Worm (Caenorhabditis elegans) whole organism, young adult: ENCODE measurements around the gene F43C1.5.
A peak's percentile ranks its signal among the peaks of the same experiment; 100 is the strongest.

Experiments
- B0035.1 ChIP-seq: sonication (generic microtip); optimal IDR thresholded peaks from 2 replicates; lab custom pipeline; 2016; ENCODE audit warnings: missing genetic modification characterization, mild to moderate bottlenecking, missing compliant biosample characterization, missing genotype, missing genetic modification reagents
- B0261.1 ChIP-seq: sonication (generic microtip); optimal IDR thresholded peaks from 2 replicates; lab custom pipeline; 2016; ENCODE audit warnings: mild to moderate bottlenecking, missing genetic modification characterization, moderate library complexity, missing compliant biosample characterization
- D2030.7 ChIP-seq: fragments of 200-800 bp; sonication (Bioruptor generic); IDR thresholded peaks from 2 replicates; pipeline ENCODE4 v1.3.6; 2022; ENCODE audit warnings: missing genetic modification reagents, missing genetic modification characterization, missing compliant biosample characterization
- F10E7.11 ChIP-seq: sonication (generic microtip); optimal IDR thresholded peaks from 2 replicates; lab custom pipeline; 2017; ENCODE audit warnings: mild to moderate bottlenecking, missing genetic modification characterization, moderate library complexity, missing compliant biosample characterization
- F33H1.4 ChIP-seq: fragments of 200-800 bp; sonication (Bioruptor generic); IDR thresholded peaks from 2 replicates; pipeline ENCODE4 v1.3.6; 2022; ENCODE audit warnings: missing genetic modification reagents, missing genetic modification characterization, missing compliant biosample characterization
- F57A8.1 ChIP-seq: fragments of 200-800 bp; sonication (Bioruptor generic); optimal IDR thresholded peaks from 2 replicates; lab custom pipeline; 2018; ENCODE audit warnings: mild to moderate bottlenecking, missing genetic modification characterization, moderate library complexity, missing compliant biosample characterization
- Y67H2A.10 ChIP-seq: fragments of 200-800 bp; sonication (Bioruptor generic); conservative IDR thresholded peaks from 2 replicates; pipeline ENCODE4 v1.3.6; 2022; ENCODE audit warnings: missing genetic modification reagents, missing genetic modification characterization, missing compliant biosample characterization
- Y79H2A.3 ChIP-seq: fragments of 200-800 bp; sonication (Bioruptor generic); conservative IDR thresholded peaks from 2 replicates; pipeline ENCODE4 v1.3.6; 2022; ENCODE audit warnings: missing genetic modification reagents, missing genetic modification characterization, missing compliant biosample characterization
- ZK185.1 ChIP-seq: sonication (generic microtip); optimal IDR thresholded peaks from 2 replicates; lab custom pipeline; 2016; ENCODE audit warnings: mild to moderate bottlenecking, missing genetic modification characterization, missing compliant biosample characterization; ENCODE audit not compliant: poor library complexity, severe bottlenecking
- aptf-3 ChIP-seq: fragments of 200-800 bp; sonication (Bioruptor generic); IDR thresholded peaks from 2 replicates; pipeline ENCODE4 v1.3.6; 2022; ENCODE audit warnings: missing genetic modification characterization, missing compliant biosample characterization
- atf-7 ChIP-seq: sonication (generic microtip); optimal IDR thresholded peaks from 2 replicates; lab custom pipeline; 2017; ENCODE audit warnings: mild to moderate bottlenecking, missing genetic modification characterization, missing compliant biosample characterization
- athp-1 ChIP-seq: sonication (generic microtip); optimal IDR thresholded peaks from 2 replicates; lab custom pipeline; 2017; ENCODE audit warnings: mild to moderate bottlenecking, missing genetic modification characterization, missing compliant biosample characterization
- attf-6 ChIP-seq: fragments of 200-800 bp; sonication (Bioruptor generic); IDR thresholded peaks from 2 replicates; pipeline ENCODE4 v1.3.6; 2022; ENCODE audit warnings: missing genetic modification reagents, missing genetic modification characterization, missing compliant biosample characterization
- bed-2 ChIP-seq: fragments of 200-800 bp; sonication (Bioruptor generic); IDR thresholded peaks from 2 replicates; pipeline ENCODE4 v1.3.6; 2022; ENCODE audit warnings: missing genetic modification reagents, missing genetic modification characterization, missing compliant biosample characterization
- cebp-1 ChIP-seq, 2 experiments: fragments of 200-800 bp in 1 of 2; sonication (Bioruptor generic) in 1 of 2; sonication (generic microtip) in 1 of 2; IDR thresholded peaks in 1 of 2; optimal IDR thresholded peaks in 1 of 2; 2 replicates each; pipeline versions ENCODE4 v1.3.6 to Lab custom; 2017 to 2022; ENCODE audit warnings: missing compliant biosample characterization in 2 of 2, missing genetic modification characterization in 2 of 2, mild to moderate bottlenecking in 1 of 2, missing genetic modification reagents in 1 of 2, moderate library complexity in 1 of 2
- cebp-2 ChIP-seq: fragments of 200-800 bp; sonication (Bioruptor generic); IDR thresholded peaks from 2 replicates; pipeline ENCODE4 v1.3.6; 2022; ENCODE audit warnings: missing genetic modification characterization, missing compliant biosample characterization
- chd-7 ChIP-seq: sonication (generic microtip); optimal IDR thresholded peaks from 2 replicates; lab custom pipeline; 2016; ENCODE audit warnings: mild to moderate bottlenecking, missing genetic modification characterization, moderate library complexity, missing compliant biosample characterization
- dpff-1 ChIP-seq: sonication (generic microtip); optimal IDR thresholded peaks from 2 replicates; lab custom pipeline; 2017; ENCODE audit warnings: mild to moderate bottlenecking, missing genetic modification characterization, missing compliant biosample characterization
- efl-1 ChIP-seq: fragments of 150-350 bp; optimal IDR thresholded peaks from 2 replicates; lab custom pipeline; 2014; ENCODE audit warnings: missing biosample characterization, missing genetic modification reagents, missing genetic modification characterization
- egrh-3 ChIP-seq: fragments of 200-800 bp; sonication (Bioruptor generic); IDR thresholded peaks from 2 replicates; pipeline ENCODE4 v1.3.6; 2022; ENCODE audit warnings: missing genetic modification reagents, missing genetic modification characterization, missing compliant biosample characterization
- fkh-3 ChIP-seq: sonication (generic microtip); optimal IDR thresholded peaks from 2 replicates; lab custom pipeline; 2016; ENCODE audit warnings: mild to moderate bottlenecking, missing genetic modification characterization, missing compliant biosample characterization
- gei-17 ChIP-seq: fragments of 200-800 bp; sonication (Bioruptor generic); optimal IDR thresholded peaks from 2 replicates; lab custom pipeline; 2018; ENCODE audit warnings: mild to moderate bottlenecking, missing genetic modification characterization, missing compliant biosample characterization
- him-1 ChIP-seq: sonication (generic microtip); optimal IDR thresholded peaks from 2 replicates; lab custom pipeline; 2016; ENCODE audit warnings: missing genotype, missing genetic modification reagents, missing genetic modification characterization, missing compliant biosample characterization
- hmg-1.2 ChIP-seq: fragments of 200-800 bp; sonication (Bioruptor generic); IDR thresholded peaks from 2 replicates; pipeline ENCODE4 v1.3.6; 2022; ENCODE audit warnings: missing genetic modification reagents, missing genetic modification characterization, missing compliant biosample characterization
- hsf-1 ChIP-seq: fragments of 200-800 bp; sonication (Bioruptor generic); IDR thresholded peaks from 2 replicates; pipeline ENCODE4 v1.3.6; 2022; ENCODE audit warnings: missing genetic modification reagents, missing genetic modification characterization, missing compliant biosample characterization
- lag-1 ChIP-seq: fragments of 200-800 bp; sonication (Bioruptor generic); IDR thresholded peaks from 2 replicates; pipeline ENCODE4 v1.3.6; 2022; ENCODE audit warnings: missing genetic modification reagents, missing genetic modification characterization, missing compliant biosample characterization
- let-607 ChIP-seq, 2 experiments: fragments of 200-800 bp in 1 of 2; sonication (Bioruptor generic) in 1 of 2; sonication (generic microtip) in 1 of 2; optimal IDR thresholded peaks; 2 replicates each; lab custom pipeline; 2016 to 2018; ENCODE audit warnings: mild to moderate bottlenecking in 2 of 2, missing compliant biosample characterization in 2 of 2, missing genetic modification characterization in 2 of 2, moderate library complexity in 2 of 2, missing genotype in 1 of 2
- lsl-1 ChIP-seq: fragments of 200-800 bp; sonication (Bioruptor generic); optimal IDR thresholded peaks from 2 replicates; lab custom pipeline; 2018; ENCODE audit warnings: mild to moderate bottlenecking, missing genetic modification characterization, moderate library complexity, missing compliant biosample characterization
- lsy-27 ChIP-seq: sonication (generic microtip); optimal IDR thresholded peaks from 2 replicates; lab custom pipeline; 2017; ENCODE audit warnings: missing genetic modification characterization, mild to moderate bottlenecking, missing compliant biosample characterization, antibody characterized with exemption, missing genotype, borderline replicate concordance; ENCODE audit not compliant: insufficient read depth
- madf-10 ChIP-seq: sonication (generic microtip); optimal IDR thresholded peaks from 2 replicates; lab custom pipeline; 2016; ENCODE audit warnings: mild to moderate bottlenecking, missing genetic modification characterization, missing compliant biosample characterization
- madf-6 ChIP-seq: fragments of 200-800 bp; sonication (Bioruptor generic); IDR thresholded peaks from 2 replicates; pipeline ENCODE4 v1.3.6; 2022; ENCODE audit warnings: missing genetic modification reagents, missing genetic modification characterization, missing compliant biosample characterization
- mxl-1 ChIP-seq: sonication (generic microtip); optimal IDR thresholded peaks from 2 replicates; lab custom pipeline; 2016; ENCODE audit warnings: missing genetic modification characterization, missing compliant biosample characterization
- nhr-120 ChIP-seq: fragments of 200-800 bp; sonication (Bioruptor generic); IDR thresholded peaks from 2 replicates; pipeline ENCODE4 v1.3.6; 2022; ENCODE audit warnings: missing genetic modification characterization, missing compliant biosample characterization
- pbrm-1 ChIP-seq: fragments of 200-800 bp; sonication (Bioruptor generic); IDR thresholded peaks from 2 replicates; pipeline ENCODE4 v1.3.6; 2022; ENCODE audit warnings: missing genetic modification reagents, missing genetic modification characterization, missing compliant biosample characterization
- rcor-1 ChIP-seq: fragments of 200-800 bp; sonication (Bioruptor generic); IDR thresholded peaks from 2 replicates; pipeline ENCODE4 v1.3.6; 2022; ENCODE audit warnings: missing genetic modification reagents, missing genetic modification characterization, missing compliant biosample characterization
- snpc-1.1 ChIP-seq: sonication (generic microtip); optimal IDR thresholded peaks from 2 replicates; lab custom pipeline; 2017; ENCODE audit warnings: missing genetic modification characterization, mild to moderate bottlenecking, missing compliant biosample characterization, antibody characterized with exemption, moderate library complexity, missing genotype, missing genetic modification reagents; ENCODE audit not compliant: insufficient read depth
- snpc-1.3 ChIP-seq: sonication (generic microtip); optimal IDR thresholded peaks from 2 replicates; lab custom pipeline; 2017; ENCODE audit warnings: missing genetic modification characterization, mild to moderate bottlenecking, missing compliant biosample characterization, antibody characterized with exemption, moderate library complexity, missing genotype, missing genetic modification reagents; ENCODE audit not compliant: insufficient read depth
- snpc-4 ChIP-seq, 5 experiments: fragments of 150-350 bp in 1 of 5; sonication (generic microtip) in 4 of 5; optimal IDR thresholded peaks; 2 replicates each; lab custom pipeline; 2014 to 2018; ENCODE audit warnings: missing genetic modification characterization in 5 of 5, missing biosample characterization in 3 of 5, antibody characterized with exemption in 2 of 5, mild to moderate bottlenecking in 2 of 5, missing compliant biosample characterization in 2 of 5, missing genotype in 2 of 5, moderate library complexity in 2 of 5, missing genetic modification reagents in 1 of 5
- somi-1 ChIP-seq: fragments of 200-800 bp; sonication (Bioruptor generic); optimal IDR thresholded peaks from 2 replicates; lab custom pipeline; 2018; ENCODE audit warnings: mild to moderate bottlenecking, missing genetic modification characterization, missing compliant biosample characterization
- sptf-2 ChIP-seq: fragments of 200-800 bp; sonication (Bioruptor generic); optimal IDR thresholded peaks from 2 replicates; lab custom pipeline; 2018; ENCODE audit warnings: mild to moderate bottlenecking, missing genetic modification characterization, missing compliant biosample characterization
- unc-130 ChIP-seq: sonication (generic microtip); optimal IDR thresholded peaks from 2 replicates; lab custom pipeline; 2016; ENCODE audit warnings: missing genetic modification reagents, missing genetic modification characterization, missing compliant biosample characterization
- unc-62 ChIP-seq: fragments of 150-350 bp; optimal IDR thresholded peaks from 2 replicates; lab custom pipeline; 2014; ENCODE audit warnings: missing biosample characterization, missing genetic modification reagents, missing genetic modification characterization
- ztf-22 ChIP-seq: fragments of 200-800 bp; sonication (Bioruptor generic); optimal IDR thresholded peaks from 2 replicates; lab custom pipeline; 2018; ENCODE audit warnings: mild to moderate bottlenecking, missing genetic modification characterization, moderate library complexity, missing compliant biosample characterization
- ztf-26 ChIP-seq: sonication (generic microtip); optimal IDR thresholded peaks from 2 replicates; lab custom pipeline; 2017; ENCODE audit warnings: missing genetic modification characterization, missing compliant biosample characterization
- ztf-3 ChIP-seq: fragments of 200-800 bp; sonication (Bioruptor generic); optimal IDR thresholded peaks from 2 replicates; lab custom pipeline; 2018; ENCODE audit warnings: mild to moderate bottlenecking, missing genetic modification characterization, missing compliant biosample characterization

F43C1.5 gene

DNA sequence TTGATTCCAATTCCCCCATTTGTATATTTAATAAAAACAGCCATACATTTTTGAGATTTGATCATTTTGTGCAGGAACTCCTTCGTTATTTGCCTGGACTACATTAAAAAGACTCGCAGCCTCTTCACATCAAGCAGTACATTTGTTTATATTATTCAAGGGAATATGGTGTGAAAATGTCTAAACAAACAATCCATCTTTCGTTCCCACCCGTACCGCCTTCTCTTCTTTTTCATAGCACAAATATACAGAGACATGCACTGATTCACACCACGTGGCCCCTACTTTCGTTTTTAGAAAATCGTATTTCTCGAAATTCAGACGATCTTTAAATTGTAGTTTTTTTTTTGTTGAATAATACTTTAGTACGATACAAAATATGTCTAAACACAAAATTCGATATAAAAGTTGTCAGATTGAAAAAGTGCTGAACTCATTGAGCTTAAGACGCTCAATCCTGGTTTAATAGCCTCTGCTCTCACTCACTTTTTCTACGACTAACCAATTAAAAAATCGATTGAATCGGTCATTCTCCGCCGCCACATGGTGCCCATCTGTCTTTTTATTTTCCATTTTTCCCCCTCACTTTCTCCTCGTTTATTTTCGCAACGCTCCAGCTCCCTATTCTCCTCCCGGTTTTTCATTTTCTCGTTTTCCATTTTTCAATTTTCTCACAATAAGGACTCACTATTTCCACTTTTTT lies 33.5 kb upstream of the F43C1.5 start (continued):
- TF ChIP-seq efl-1 (GFP tag; lab: Kevin White, UChicago) = no peak
- no peak for TF ChIP-seq lsl-1 (GFP tag; lab: Kevin White, UChicago)
- TF ChIP-seq ztf-3 = no peak
- TF ChIP-seq lag-1 = no peak
- TF ChIP-seq madf-6 (GFP tag; lab: Robert Waterston, UW) = peak; percentile 66
- TF ChIP-seq fkh-3 (tag; lab: Kevin White, UChicago) = peak; percentile 80
- no peak for TF ChIP-seq aptf-3
- TF ChIP-seq hsf-1 (GFP tag; lab: Robert Waterston, UW) = peak; percentile 30; the same call in 1 of the 2 replicates
- peak; percentile 55; the same call in 1 of the 2 replicates for TF ChIP-seq pbrm-1
- peak; percentile 79 for TF ChIP-seq chd-7 (tag; lab: Kevin White, UChicago)
- peak; percentile 11 for TF ChIP-seq mxl-1 (tag; lab: Kevin White, UChicago)
- peak; percentile 56 for TF ChIP-seq ztf-26 (tag; lab: Kevin White, UChicago)
- peak; percentile 14 for TF ChIP-seq B0261.1 (tag; lab: Kevin White, UChicago)
- no peak for TF ChIP-seq ztf-22 (GFP tag; lab: Kevin White, UChicago)
- no peak for TF ChIP-seq Y67H2A.10 (GFP tag; lab: Robert Waterston, UW)
- TF ChIP-seq attf-6 = 0 out of 2 replicates have a peak, but pooled peaks have one; percentile 9
- TF ChIP-seq bed-2 = no peak
- peak; percentile 72 for TF ChIP-seq ZK185.1
- TF ChIP-seq madf-10 (tag; lab: Kevin White, UChicago) = peak; percentile 33
- peak; percentile 68 for TF ChIP-seq athp-1 (tag; lab: Kevin White, UChicago)
- TF ChIP-seq egrh-3 (GFP tag; lab: Robert Waterston, UW) = no peak
- no peak for TF ChIP-seq Y79H2A.3 (GFP tag; lab: Robert Waterston, UW)
- TF ChIP-seq cebp-2 = no peak
- TF ChIP-seq somi-1 (GFP tag; lab: Kevin White, UChicago) = no peak
- TF ChIP-seq F57A8.1 (GFP tag; lab: Kevin White, UChicago) = no peak
- TF ChIP-seq unc-62 = no peak
- TF ChIP-seq snpc-1.3 (tag; lab: Kevin White, UChicago) = peak; percentile 41
- TF ChIP-seq B0035.1 (tag; lab: Kevin White, UChicago) = no peak
- 0 out of 2 replicates have a peak, but pooled peaks have one; percentile 24 for TF ChIP-seq D2030.7
- no peak for TF ChIP-seq cebp-1 (GFP tag; IDR thresholded peaks at IDR 0.05; lab: Robert Waterston, UW)
- peak; percentile 62 for TF ChIP-seq cebp-1 (tag; optimal IDR thresholded peaks at IDR 0.05; lab: Kevin White, UChicago)
- TF ChIP-seq snpc-4 (GFP tag; optimal IDR thresholded peaks at IDR 0.05; lab: Kevin White, UChicago) = no peak
- TF ChIP-seq snpc-4 (tag; optimal IDR thresholded peaks at IDR 0.05; lab: Kevin White, UChicago) = peak in 2 of 4 experiments; percentile 42 to 47
- no peak for TF ChIP-seq snpc-1.1 (tag; lab: Kevin White, UChicago)
- TF ChIP-seq nhr-120 (GFP tag; lab: Robert Waterston, UW) = peak; percentile 93
- TF ChIP-seq unc-130 (GFP tag; lab: Kevin White, UChicago) = no peak
- TF ChIP-seq rcor-1 = no peak
- peak; percentile 63 for TF ChIP-seq F10E7.11 (tag; lab: Kevin White, UChicago)
- TF ChIP-seq F33H1.4 (GFP tag; lab: Robert Waterston, UW) = 0 out of 2 replicates have a peak, but pooled peaks have one; percentile 11
- no peak for TF ChIP-seq sptf-2
- no peak for TF ChIP-seq lsy-27 (tag; lab: Kevin White, UChicago)
- TF ChIP-seq dpff-1 (tag; lab: Kevin White, UChicago) = peak; percentile 96
- TF ChIP-seq hmg-1.2 = peak; percentile 36; the same call in 1 of the 2 replicates
- peak; percentile 67 to 89 for TF ChIP-seq let-607 (tag; optimal IDR thresholded peaks at IDR 0.05; lab: Kevin White, UChicago)
- peak; percentile 84 for TF ChIP-seq atf-7 (tag; lab: Kevin White, UChicago)
- TF ChIP-seq him-1 (tag; lab: Kevin White, UChicago) = no peak
- TF ChIP-seq gei-17 (GFP tag; lab: Kevin White, UChicago) = peak; percentile 73
